Fruit fly (Drosophila melanogaster) whole organism, embryonic: Measurements from ENCODE around the gene CG3630.

Source experiments
- CG11456 ChIP-seq: fragments of 200-800 bp; sonication (Bioruptor generic); IDR thresholded peaks from 3 replicates; pipeline ENCODE4 v1.3.6; 2022; ENCODE audit warnings: missing biosample characterization, missing genetic modification characterization
- CG11723 ChIP-seq: fragments of 200-800 bp; sonication (Bioruptor generic); optimal IDR thresholded peaks from 2 replicates; lab custom pipeline; 2017; ENCODE audit warnings: missing biosample characterization, mild to moderate bottlenecking, missing genetic modification characterization
- CG12071 ChIP-seq: fragments of 200-800 bp; sonication (Bioruptor generic); optimal IDR thresholded peaks from 3 replicates; lab custom pipeline; 2018; ENCODE audit warnings: missing biosample characterization, mild to moderate bottlenecking, missing genetic modification characterization
- CG12299 ChIP-seq: fragments of 200-800 bp; sonication (Bioruptor generic); optimal IDR thresholded peaks from 2 replicates; lab custom pipeline; 2018; ENCODE audit warnings: missing biosample characterization, mild to moderate bottlenecking, missing genetic modification characterization
- CG1233 ChIP-seq: fragments of 200-800 bp; sonication (Bioruptor generic); optimal IDR thresholded peaks from 4 replicates; lab custom pipeline; 2018; ENCODE audit warnings: missing biosample characterization, mild to moderate bottlenecking, missing genetic modification characterization
- CG14050 ChIP-seq: fragments of 200-800 bp; sonication (Bioruptor generic); IDR thresholded peaks from 3 replicates; pipeline ENCODE4 v1.3.6; 2022; ENCODE audit warnings: missing biosample characterization, missing genetic modification characterization
- CG16815 ChIP-seq: fragments of 200-800 bp; sonication (Bioruptor generic); optimal IDR thresholded peaks from 3 replicates; lab custom pipeline; 2017; ENCODE audit warnings: missing biosample characterization, mild to moderate bottlenecking, missing genetic modification characterization
- CG1832 ChIP-seq: fragments of 200-800 bp; sonication (Bioruptor generic); optimal IDR thresholded peaks from 2 replicates; lab custom pipeline; 2017; ENCODE audit warnings: missing biosample characterization, mild to moderate bottlenecking, missing genetic modification characterization, inconsistent platforms
- CG2199 ChIP-seq: fragments of 200-800 bp; sonication (Bioruptor generic); IDR thresholded peaks from 3 replicates; pipeline ENCODE4 v1.3.6; 2022; ENCODE audit warnings: missing biosample characterization, missing genetic modification characterization
- CG3065 ChIP-seq: fragments of 200-800 bp; sonication (Bioruptor generic); optimal IDR thresholded peaks from 2 replicates; lab custom pipeline; 2016; ENCODE audit warnings: missing biosample characterization, missing genetic modification characterization
- CG3407 ChIP-seq: fragments of 200-800 bp; sonication (Bioruptor generic); optimal IDR thresholded peaks from 2 replicates; lab custom pipeline; 2018; ENCODE audit warnings: missing biosample characterization, mild to moderate bottlenecking, missing genetic modification characterization
- CG4424 ChIP-seq: fragments of 200-800 bp; sonication (Bioruptor generic); optimal IDR thresholded peaks from 3 replicates; lab custom pipeline; 2016; ENCODE audit warnings: missing biosample characterization, missing genetic modification characterization
- CG4730 ChIP-seq: fragments of 200-800 bp; sonication (Bioruptor generic); IDR thresholded peaks from 2 replicates; pipeline ENCODE4 v1.3.6; 2022; ENCODE audit warnings: missing biosample characterization, missing genetic modification characterization
- CG4854 ChIP-seq: fragments of 200-800 bp; sonication (Bioruptor generic); optimal IDR thresholded peaks from 2 replicates; lab custom pipeline; 2016; ENCODE audit warnings: missing biosample characterization, missing genetic modification characterization, inconsistent platforms
- CG5180 ChIP-seq: fragments of 200-800 bp; sonication (Bioruptor generic); optimal IDR thresholded peaks from 3 replicates; lab custom pipeline; 2017; ENCODE audit warnings: missing biosample characterization, missing genetic modification characterization, mild to moderate bottlenecking, moderate library complexity, missing genetic modification reagents
- CG7271 ChIP-seq: fragments of 200-800 bp; sonication (Bioruptor generic); optimal IDR thresholded peaks from 2 replicates; lab custom pipeline; 2018; ENCODE audit warnings: missing biosample characterization, mild to moderate bottlenecking, missing genetic modification characterization, moderate library complexity
- CG7357 ChIP-seq: fragments of 200-800 bp; sonication (Bioruptor generic); IDR thresholded peaks from 3 replicates; pipeline ENCODE4 v1.3.6; 2022; ENCODE audit warnings: missing biosample characterization, missing genetic modification characterization
- CG7928 ChIP-seq: fragments of 200-800 bp; sonication (Bioruptor generic); optimal IDR thresholded peaks from 2 replicates; lab custom pipeline; 2017; ENCODE audit warnings: missing biosample characterization, mild to moderate bottlenecking, missing genetic modification characterization
- CrebB ChIP-seq: fragments of 200-800 bp; sonication (Bioruptor generic); optimal IDR thresholded peaks from 3 replicates; lab custom pipeline; 2018; ENCODE audit warnings: missing biosample characterization, mild to moderate bottlenecking, missing genetic modification characterization
- Dref ChIP-seq: fragments of 200-800 bp; sonication (Bioruptor generic); IDR thresholded peaks from 2 replicates; pipeline ENCODE4 v1.3.6; 2022; ENCODE audit warnings: missing biosample characterization, missing genetic modification characterization
- E2f1 ChIP-seq: fragments of 200-800 bp; sonication (Bioruptor generic); IDR thresholded peaks from 2 replicates; pipeline ENCODE4 v1.3.6; 2022; ENCODE audit warnings: missing biosample characterization, missing genetic modification characterization
- Ets97D ChIP-seq: fragments of 200-800 bp; sonication (Bioruptor generic); optimal IDR thresholded peaks from 3 replicates; lab custom pipeline; 2016; ENCODE audit warnings: missing biosample characterization, missing genetic modification characterization
- Fer1 ChIP-seq: fragments of 200-800 bp; sonication (Bioruptor generic); optimal IDR thresholded peaks from 2 replicates; lab custom pipeline; 2017; ENCODE audit warnings: missing biosample characterization, mild to moderate bottlenecking, missing genetic modification characterization
- H2.0 ChIP-seq: fragments of 200-800 bp; sonication (Bioruptor generic); IDR thresholded peaks from 2 replicates; pipeline ENCODE4 v1.3.6; 2022; ENCODE audit warnings: missing biosample characterization, missing genetic modification characterization
- Mrtf ChIP-seq: fragments of 200-800 bp; sonication (Bioruptor generic); IDR thresholded peaks from 3 replicates; pipeline ENCODE4 v1.3.6; 2022; ENCODE audit warnings: missing biosample characterization, missing genetic modification characterization
- NC2α ChIP-seq: fragments of 200-800 bp; sonication (Bioruptor generic); optimal IDR thresholded peaks from 2 replicates; lab custom pipeline; 2016; ENCODE audit warnings: missing biosample characterization, missing genetic modification characterization
- Scr ChIP-seq: fragments of 200-800 bp; sonication (Bioruptor generic); IDR thresholded peaks from 2 replicates; pipeline ENCODE4 v1.3.6; 2022; ENCODE audit warnings: missing biosample characterization, missing genetic modification characterization; ENCODE audit not compliant: partially characterized antibody
- Side ChIP-seq: fragments of 200-800 bp; sonication (Bioruptor generic); optimal IDR thresholded peaks from 2 replicates; lab custom pipeline; 2016; ENCODE audit warnings: missing biosample characterization, missing genetic modification characterization
- Tbp ChIP-seq: fragments of >200 bp; optimal IDR thresholded peaks from 2 replicates; lab custom pipeline; 2018; ENCODE audit warnings: missing biosample characterization, missing genetic modification characterization
- Usf ChIP-seq: fragments of 200-800 bp; sonication (Bioruptor generic); optimal IDR thresholded peaks from 2 replicates; lab custom pipeline; 2017; ENCODE audit warnings: missing genotype, missing biosample characterization, missing genetic modification characterization
- ab ChIP-seq: fragments of 200-800 bp; sonication (Bioruptor generic); optimal IDR thresholded peaks from 2 replicates; lab custom pipeline; 2016; ENCODE audit warnings: missing biosample characterization, missing genetic modification characterization
- ac ChIP-seq: fragments of 200-800 bp; sonication (Bioruptor generic); optimal IDR thresholded peaks from 3 replicates; lab custom pipeline; 2017; ENCODE audit warnings: missing biosample characterization, mild to moderate bottlenecking, missing genetic modification characterization
- corto ChIP-seq: fragments of 200-800 bp; sonication (Bioruptor generic); optimal IDR thresholded peaks from 2 replicates; lab custom pipeline; 2016; ENCODE audit warnings: missing biosample characterization, mild to moderate bottlenecking, missing genetic modification characterization, moderate library complexity
- dmrt99B ChIP-seq: fragments of 200-800 bp; sonication (Bioruptor generic); optimal IDR thresholded peaks from 2 replicates; lab custom pipeline; 2018; ENCODE audit warnings: missing biosample characterization, mild to moderate bottlenecking, missing genetic modification characterization, moderate library complexity
- dpn ChIP-seq, 2 experiments: fragments of 200-800 bp; sonication (Bioruptor generic); optimal IDR thresholded peaks; 3 replicates each; lab custom pipeline; 2016; ENCODE audit warnings: missing biosample characterization in 2 of 2, missing genetic modification characterization in 2 of 2
- gcm2 ChIP-seq: fragments of 200-800 bp; sonication (Bioruptor generic); optimal IDR thresholded peaks from 2 replicates; lab custom pipeline; 2016; ENCODE audit warnings: missing biosample characterization, missing genetic modification characterization
- gt ChIP-seq: fragments of 200-800 bp; sonication (Bioruptor generic); IDR thresholded peaks from 2 replicates; pipeline ENCODE4 v1.3.6; 2022; ENCODE audit warnings: missing biosample characterization, missing genetic modification characterization
- hb ChIP-seq: fragments of 200-800 bp; sonication (Bioruptor generic); IDR thresholded peaks from 3 replicates; pipeline ENCODE4 v1.3.6; 2022; ENCODE audit warnings: missing biosample characterization, missing genetic modification characterization; ENCODE audit not compliant: partially characterized antibody
- jing ChIP-seq: fragments of 200-800 bp; sonication (Bioruptor generic); optimal IDR thresholded peaks from 2 replicates; lab custom pipeline; 2018; ENCODE audit warnings: missing biosample characterization, mild to moderate bottlenecking, missing genetic modification characterization
- mld ChIP-seq: fragments of 200-800 bp; sonication (Bioruptor generic); IDR thresholded peaks from 3 replicates; pipeline ENCODE4 v1.3.6; 2022; ENCODE audit warnings: missing biosample characterization, missing genetic modification characterization; ENCODE audit not compliant: partially characterized antibody
- nerfin-2 ChIP-seq: fragments of 200-800 bp; sonication (Bioruptor generic); IDR thresholded peaks from 2 replicates; pipeline ENCODE4 v1.3.6; 2022; ENCODE audit warnings: missing biosample characterization, missing genetic modification characterization; ENCODE audit not compliant: partially characterized antibody
- nmo ChIP-seq: fragments of 200-800 bp; sonication (Bioruptor generic); optimal IDR thresholded peaks from 2 replicates; lab custom pipeline; 2018; ENCODE audit warnings: missing biosample characterization, mild to moderate bottlenecking, missing genetic modification characterization, moderate library complexity
- peb ChIP-seq: fragments of 200-800 bp; sonication (Bioruptor generic); IDR thresholded peaks from 2 replicates; pipeline ENCODE4 v1.3.6; 2022; ENCODE audit warnings: missing biosample characterization, missing genetic modification characterization
- repo ChIP-seq: fragments of 200-800 bp; sonication (Bioruptor generic); optimal IDR thresholded peaks from 2 replicates; lab custom pipeline; 2016; ENCODE audit warnings: missing biosample characterization, missing genetic modification characterization
- sens-2 ChIP-seq: fragments of 200-800 bp; sonication (Bioruptor generic); IDR thresholded peaks from 2 replicates; pipeline ENCODE4 v1.3.6; 2022; ENCODE audit warnings: missing biosample characterization, missing genetic modification characterization
- slp2 ChIP-seq: fragments of 200-800 bp; sonication (Bioruptor generic); optimal IDR thresholded peaks from 2 replicates; lab custom pipeline; 2016; ENCODE audit warnings: missing biosample characterization, missing genetic modification characterization
- tna ChIP-seq: fragments of 200-800 bp; sonication (Bioruptor generic); IDR thresholded peaks from 2 replicates; pipeline ENCODE4 v1.3.6; 2022; ENCODE audit warnings: missing biosample characterization, missing genetic modification characterization; ENCODE audit not compliant: partially characterized antibody
- toy ChIP-seq: fragments of 200-800 bp; sonication (Bioruptor generic); IDR thresholded peaks from 2 replicates; pipeline ENCODE4 v1.3.6; 2022; ENCODE audit warnings: missing biosample characterization, missing genetic modification characterization
- zen ChIP-seq: fragments of 200-800 bp; sonication (Bioruptor generic); optimal IDR thresholded peaks from 3 replicates; lab custom pipeline; 2018; ENCODE audit warnings: missing biosample characterization, mild to moderate bottlenecking, missing genetic modification characterization, moderate library complexity

CG3630 gene

dm6 chrX:2137587-2138341, 24.2 kb upstream of the CG3630 start (continued):
- peak; percentile 84 for TF ChIP-seq CG7928 (GFP tag; lab: Kevin White, UChicago)
- no peak for TF ChIP-seq Tbp (GFP tag; lab: Kevin White, UChicago)
- peak; percentile 99 for TF ChIP-seq CG11723
- TF ChIP-seq dmrt99B (tag; lab: Kevin White, UChicago) = peak; percentile 100
- TF ChIP-seq Fer1 (GFP tag; lab: Kevin White, UChicago) = peak; percentile 100
- TF ChIP-seq H2.0 (GFP tag; lab: Robert Waterston, UW) = peak; percentile 98
- peak; percentile 99 for TF ChIP-seq CG7271
- peak; percentile 66; the same call in 1 of the 2 replicates for TF ChIP-seq tna (GFP tag; lab: Robert Waterston, UW)
- peak; percentile 99 for TF ChIP-seq zen
- peak; percentile 99 for TF ChIP-seq ac (GFP tag; lab: Kevin White, UChicago)
- peak; percentile 98 for TF ChIP-seq CG14050 (GFP tag; lab: Robert Waterston, UW)
- peak; percentile 96 for TF ChIP-seq CG7357 (GFP tag; lab: Robert Waterston, UW)
- TF ChIP-seq CG12299 (tag; lab: Kevin White, UChicago) = peak; percentile 99
- TF ChIP-seq repo (GFP tag; lab: Kevin White, UChicago) = peak; percentile 88
- TF ChIP-seq slp2 (GFP tag; lab: Kevin White, UChicago) = peak; percentile 85
- TF ChIP-seq CG4730 (GFP tag; lab: Robert Waterston, UW) = peak; percentile 98
- peak; percentile 98 for TF ChIP-seq Usf (GFP tag; lab: Kevin White, UChicago)
- no peak for TF ChIP-seq mld (GFP tag; lab: Robert Waterston, UW)
- TF ChIP-seq nerfin-2 = peak; percentile 90
- TF ChIP-seq CG1233 (GFP tag; lab: Kevin White, UChicago) = peak; percentile 99
- TF ChIP-seq CG16815 = peak; percentile 99
- TF ChIP-seq CG3065 (GFP tag; lab: Kevin White, UChicago) = peak; percentile 97
- peak; percentile 97 for TF ChIP-seq corto (GFP tag; lab: Kevin White, UChicago)
- TF ChIP-seq CrebB (tag; lab: Kevin White, UChicago) = peak; percentile 99
- TF ChIP-seq CG11456 = peak; percentile 98
- TF ChIP-seq CG3407 (GFP tag; lab: Kevin White, UChicago) = peak; percentile 98
- TF ChIP-seq Ets97D (GFP tag; lab: Kevin White, UChicago) = peak; percentile 46
- peak; percentile 98 for TF ChIP-seq Mrtf (GFP tag; lab: Robert Waterston, UW)
- TF ChIP-seq CG1832 (GFP tag; lab: Kevin White, UChicago) = no peak
- peak; percentile 97 for TF ChIP-seq sens-2 (GFP tag; lab: Robert Waterston, UW)
- TF ChIP-seq CG4424 (GFP tag; lab: Kevin White, UChicago) = peak; percentile 99
- peak; percentile 93 for TF ChIP-seq CG5180
- peak; percentile 98 for TF ChIP-seq jing
- peak; percentile 20 for TF ChIP-seq ab (GFP tag; lab: Kevin White, UChicago)
- TF ChIP-seq CG4854 = peak; percentile 96
- TF ChIP-seq Scr (GFP tag; lab: Robert Waterston, UW) = peak; percentile 64
- TF ChIP-seq CG12071 (GFP tag; lab: Kevin White, UChicago) = peak; percentile 98
- peak; percentile 42 for TF ChIP-seq Dref (GFP tag; lab: Robert Waterston, UW)
- peak; percentile 91 to 98 for TF ChIP-seq dpn (GFP tag; optimal IDR thresholded peaks at IDR 0.05; lab: Kevin White, UChicago)
- TF ChIP-seq toy (GFP tag; lab: Robert Waterston, UW) = peak; percentile 98
- TF ChIP-seq E2f1 (GFP tag; lab: Robert Waterston, UW) = peak; percentile 98
- peak; percentile 97 for TF ChIP-seq gt
- TF ChIP-seq nmo (GFP tag; lab: Kevin White, UChicago) = peak; percentile 99
- peak; percentile 79 for TF ChIP-seq hb (GFP tag; lab: Robert Waterston, UW)
- TF ChIP-seq gcm2 (GFP tag; lab: Kevin White, UChicago) = peak; percentile 93
- TF ChIP-seq Side (GFP tag; lab: Kevin White, UChicago) = peak; percentile 92
- peak; percentile 87 for TF ChIP-seq NC2α (GFP tag; lab: Kevin White, UChicago)
- peak; percentile 97 for TF ChIP-seq CG2199
- peak; percentile 99 for TF ChIP-seq peb (GFP tag; lab: Robert Waterston, UW)
